Fruit fly (Drosophila melanogaster): ENCODE measurements around the gene Gr68a.

The Gr68a gene

DNA sequence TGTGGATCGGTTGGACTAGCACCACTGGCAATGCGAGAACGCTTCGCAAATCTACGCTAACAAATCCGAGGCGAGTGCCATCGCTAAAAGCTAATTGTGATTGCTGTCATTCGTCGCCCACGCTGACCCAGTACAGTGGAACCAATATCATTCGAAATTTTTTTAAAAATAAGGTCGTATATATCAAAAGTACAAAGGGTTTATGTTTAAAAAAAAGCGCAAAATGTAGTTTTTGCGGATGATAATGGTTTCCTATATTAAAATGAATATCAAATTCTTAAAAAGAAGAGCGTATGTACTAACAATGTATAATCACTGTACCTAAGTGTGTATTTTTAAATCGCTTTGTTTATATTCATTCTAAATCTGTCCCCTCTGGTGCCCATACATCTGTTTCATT lies 34.2 kb downstream of the Gr68a start (continued):
- TF ChIP-seq net (GFP tag; optimal IDR thresholded peaks at IDR 0.05) (peak; percentile 29), CG15336 (GFP tag; IDR thresholded peaks at IDR 0.05) (peak; percentile 80), CG32006 (GFP tag; optimal IDR thresholded peaks at IDR 0.05) (no peak), pdm3 (GFP tag; optimal IDR thresholded peaks at IDR 0.05) (no peak), fd85E (GFP tag; optimal IDR thresholded peaks at IDR 0.05) (no peak), spab (GFP tag; optimal IDR thresholded peaks at IDR 0.05) (no peak), CG6792 (GFP tag; optimal IDR thresholded peaks at IDR 0.05) (no peak)

DNA sequence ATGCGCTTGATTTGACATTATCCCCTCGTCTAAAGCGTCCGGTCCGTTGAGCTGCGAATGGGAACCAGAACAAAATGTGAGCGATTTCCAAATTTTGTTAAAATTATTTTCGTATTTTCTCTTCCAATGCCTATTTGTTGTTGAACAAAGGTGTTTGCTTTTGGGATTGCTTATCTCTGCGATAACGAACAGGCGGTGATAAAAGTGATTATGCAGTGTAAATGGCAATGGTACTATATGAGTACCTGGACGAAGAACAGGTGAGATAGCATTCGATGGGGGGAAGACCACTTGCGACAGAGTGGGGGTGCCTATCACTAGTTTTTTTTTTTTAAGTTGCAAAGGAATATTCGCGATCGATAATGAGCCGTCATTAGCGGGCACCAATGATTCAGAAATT lies 37.1 kb downstream of the Gr68a start:
- no peak for TF ChIP-seq CG11902 (GFP tag; optimal IDR thresholded peaks at IDR 0.05)
- no peak for TF ChIP-seq Ets21C (GFP tag; optimal IDR thresholded peaks at IDR 0.05)
- peak; percentile 1 for TF ChIP-seq CG10631 (GFP tag; optimal IDR thresholded peaks at IDR 0.05)
- TF ChIP-seq Sox14 (GFP tag; optimal IDR thresholded peaks at IDR 0.05): peak; percentile 4
- peak; percentile 25 for TF ChIP-seq CG6792 (GFP tag; optimal IDR thresholded peaks at IDR 0.05)
- TF ChIP-seq ss (GFP tag; optimal IDR thresholded peaks at IDR 0.05): no peak
- TF ChIP-seq vri (GFP tag; optimal IDR thresholded peaks at IDR 0.05): peak; percentile 81
- TF ChIP-seq CG6163 (GFP tag; IDR thresholded peaks at IDR 0.05): 0 out of 3 replicates have a peak, but pooled peaks have one; percentile 12
- no peak for TF ChIP-seq salr (GFP tag; optimal IDR thresholded peaks at IDR 0.05)
- peak; percentile 52 for TF ChIP-seq Eip93F (GFP tag; optimal IDR thresholded peaks at IDR 0.05)
- peak; percentile 38 for TF ChIP-seq esn (GFP tag; optimal IDR thresholded peaks at IDR 0.05)

DNA sequence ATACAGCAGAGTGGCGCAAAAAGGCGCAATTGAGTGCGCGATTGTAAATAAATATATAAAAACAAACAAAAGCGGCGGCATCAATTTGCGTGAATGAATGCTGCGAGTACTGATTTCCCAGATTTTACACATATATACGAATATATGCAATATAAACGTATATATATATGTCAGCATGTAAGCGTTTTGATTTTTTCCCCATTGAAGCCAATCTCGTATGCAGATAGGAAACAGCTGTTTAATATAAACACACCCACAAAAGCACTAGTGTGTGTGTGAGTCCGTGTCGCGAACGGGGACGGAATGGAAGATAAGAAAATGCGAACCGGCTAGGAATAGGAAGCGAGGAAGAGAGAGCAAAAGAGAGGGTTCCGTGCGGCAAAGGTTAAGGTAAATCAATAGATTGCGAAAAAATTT lies 37.8 kb downstream of the Gr68a start:
- TF ChIP-seq Gug (GFP tag; IDR thresholded peaks at IDR 0.05) (no peak), fkh (GFP tag; optimal IDR thresholded peaks at IDR 0.05) (peak; percentile 65), Hr38 (GFP tag; optimal IDR thresholded peaks at IDR 0.05) (no peak), Eip93F (GFP tag; optimal IDR thresholded peaks at IDR 0.05) (peak; percentile 8), lz (GFP tag; optimal IDR thresholded peaks at IDR 0.05) (no peak), CG16779 (tag; optimal IDR thresholded peaks at IDR 0.05) (peak; percentile 48), Ets96B (tag; optimal IDR thresholded peaks at IDR 0.05) (no peak), CG34406 (GFP tag; optimal IDR thresholded peaks at IDR 0.05) (no peak), CG8119 (GFP tag; IDR thresholded peaks at IDR 0.05) (peak; percentile 26; the same call in 2 of the 3 replicates), svp (GFP tag) (no peak), esn (GFP tag; optimal IDR thresholded peaks at IDR 0.05) (no peak), CG10669 (GFP tag; optimal IDR thresholded peaks at IDR 0.05) (no peak), Met (GFP tag; optimal IDR thresholded peaks at IDR 0.05) (no peak)

DNA sequence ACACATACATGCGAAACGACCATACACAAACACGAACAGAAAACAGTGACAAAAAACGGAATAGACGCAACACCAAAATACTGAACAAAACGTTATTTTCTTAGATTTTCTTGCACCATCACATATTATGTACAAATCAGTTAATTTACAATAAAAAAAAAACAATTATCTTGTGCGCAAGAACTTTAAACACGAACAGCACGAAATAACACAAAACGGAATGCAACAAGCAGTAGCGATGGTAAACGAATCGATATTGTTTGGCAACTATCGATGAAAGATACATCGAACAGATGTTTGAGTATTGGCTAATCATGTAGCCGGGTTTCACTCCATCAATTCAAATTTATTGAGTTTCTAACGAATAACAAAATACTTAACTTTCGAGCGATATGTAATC lies 38.7 kb downstream of the Gr68a start, which contains the start of gene Pi3K68D:
Gene Pi3K68D, minus strand, starts transcription at position 241 of the 400 bp plus-strand sequence.
- TF ChIP-seq Met (GFP tag; optimal IDR thresholded peaks at IDR 0.05) (no peak), Sox14 (GFP tag; optimal IDR thresholded peaks at IDR 0.05) (peak; percentile 20), Hr4 (GFP tag; optimal IDR thresholded peaks at IDR 0.05) (no peak), CG16779 (tag; optimal IDR thresholded peaks at IDR 0.05) (no peak)

DNA sequence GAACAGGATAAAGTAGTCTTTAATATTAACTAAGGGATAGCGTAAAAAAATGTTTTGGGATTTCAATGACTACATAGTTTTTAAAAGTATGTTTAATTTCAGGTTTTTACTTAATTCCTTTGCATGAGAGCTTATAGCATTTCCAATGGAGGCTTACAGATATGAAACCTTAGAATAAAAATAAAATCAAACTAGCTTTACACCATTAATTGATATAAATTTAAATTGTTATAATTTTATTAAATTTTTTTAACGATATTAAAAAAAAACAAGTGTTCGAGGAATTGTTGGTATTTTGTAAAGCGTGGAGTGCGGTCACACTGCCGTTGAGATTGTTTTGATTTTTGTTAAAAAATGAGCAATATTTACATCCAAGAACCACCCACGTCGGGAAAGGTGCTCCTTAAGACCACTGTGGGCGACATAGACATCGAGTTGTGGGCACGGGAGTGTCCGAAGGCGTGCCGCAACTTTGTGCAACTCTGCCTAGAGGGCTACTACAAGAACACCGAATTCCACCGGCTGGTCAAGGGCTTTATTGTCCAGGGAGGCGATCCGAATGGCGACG lies 42.2 kb downstream of the Gr68a start, which contains the start of the genes twy and CG10907:
Gene twy, minus strand, starts transcription at position 51 of the 568 bp plus-strand sequence.
Gene CG10907, plus strand, starts transcription at position 282 of the 568 bp plus-strand sequence.
- TF ChIP-seq Sox14 (GFP tag; optimal IDR thresholded peaks at IDR 0.05) (no peak), CG3032 (tag; optimal IDR thresholded peaks at IDR 0.05) (no peak), cyc (GFP tag; optimal IDR thresholded peaks at IDR 0.05) (no peak), achi (GFP tag; optimal IDR thresholded peaks at IDR 0.05) (no peak)
